Worm (Caenorhabditis elegans): Measurements from ENCODE around the gene K11H3.8.
A peak's percentile ranks its signal among the peaks of the same experiment; 100 is the strongest.

The K11H3.8 gene

ce11 chrIII:9853667-9854620, 19.0 kb downstream of the K11H3.8 start:
- TF ChIP-seq eyg-1 (tag; optimal IDR thresholded peaks at IDR 0.05) (no peak), F13H6.1 (tag; optimal IDR thresholded peaks at IDR 0.05) (no peak), nhr-11 (tag; optimal IDR thresholded peaks at IDR 0.05) (no peak), ceh-6 (GFP tag; optimal IDR thresholded peaks at IDR 0.05) (no peak), madf-2 (tag; optimal IDR thresholded peaks at IDR 0.05) (no peak), zip-5 (tag; optimal IDR thresholded peaks at IDR 0.05) (no peak), pag-3 (tag; optimal IDR thresholded peaks at IDR 0.05; ENCODE audit: borderline replicate concordance) (no peak), ceh-9 (tag; optimal IDR thresholded peaks at IDR 0.05) (no peak), sdc-2 (tag; optimal IDR thresholded peaks at IDR 0.05) (no peak), unc-55 (GFP tag; optimal IDR thresholded peaks at IDR 0.05) (no peak)

- TF ChIP-seq zip-5 (tag; optimal IDR thresholded peaks at IDR 0.05) (no peak), nhr-11 (tag; optimal IDR thresholded peaks at IDR 0.05) (no peak), syd-9 (tag; optimal IDR thresholded peaks at IDR 0.05) (no peak), unc-3 (GFP tag; conservative IDR thresholded peaks at IDR 0.05) (no peak), unc-3 (tag; optimal IDR thresholded peaks at IDR 0.05) (no peak), C08G9.2 (tag; optimal IDR thresholded peaks at IDR 0.05) (no peak), ceh-34 (tag; optimal IDR thresholded peaks at IDR 0.05) (no peak), dve-1 (tag; optimal IDR thresholded peaks at IDR 0.05) (no peak), eyg-1 (tag; optimal IDR thresholded peaks at IDR 0.05) (no peak), ceh-24 (tag; optimal IDR thresholded peaks at IDR 0.05) (no peak), pat-9 (tag; optimal IDR thresholded peaks at IDR 0.05) (no peak), nfya-1 (tag; optimal IDR thresholded peaks at IDR 0.05) (no peak), C38D4.7 (GFP tag; optimal IDR thresholded peaks at IDR 0.05) (no peak)
Observed at ce11 chrIII:9854960-9855359, 20.0 kb downstream of the K11H3.8 start.

ce11 chrIII:9857110-9857509, 22.1 kb downstream of the K11H3.8 start:
- no peak for TF ChIP-seq rnt-1 (tag; optimal IDR thresholded peaks at IDR 0.05)
- no peak for TF ChIP-seq ttx-3 (tag; optimal IDR thresholded peaks at IDR 0.05)
- TF ChIP-seq elt-4 (tag; optimal IDR thresholded peaks at IDR 0.05), result no peak
- no peak for TF ChIP-seq Y22D7AL.16 (tag; optimal IDR thresholded peaks at IDR 0.05)
- no peak for TF ChIP-seq C08G9.2 (tag; optimal IDR thresholded peaks at IDR 0.05)
- peak; percentile 58 for TF ChIP-seq elt-2 (tag; optimal IDR thresholded peaks at IDR 0.05)
- no peak for TF ChIP-seq pha-2 (tag; optimal IDR thresholded peaks at IDR 0.05)

- TF ChIP-seq rnt-1 (tag; optimal IDR thresholded peaks at IDR 0.05), result no peak
- no peak for TF ChIP-seq lin-11 (tag; optimal IDR thresholded peaks at IDR 0.05)
- no peak for TF ChIP-seq sdc-2 (tag; optimal IDR thresholded peaks at IDR 0.05)
- peak; percentile 49 for TF ChIP-seq elt-2 (tag; optimal IDR thresholded peaks at IDR 0.05)
- TF ChIP-seq ceh-45 (GFP tag; IDR thresholded peaks at IDR 0.05), result no peak
- no peak for TF ChIP-seq nhr-11 (tag; optimal IDR thresholded peaks at IDR 0.05)
- TF ChIP-seq ref-2 (tag; optimal IDR thresholded peaks at IDR 0.05), result no peak
Observed at ce11 chrIII:9858061-9858460, 23.1 kb downstream of the K11H3.8 start.

ce11 chrIII:9859133-9859775, 24.3 kb downstream of the K11H3.8 start, which contains the start of gene gpdh-2:
gpdh-2 (minus strand) TSS chrIII:9859183.
- peak; percentile 8 for TF ChIP-seq ceh-31 (tag; optimal IDR thresholded peaks at IDR 0.05)
- TF ChIP-seq ama-1 (optimal IDR thresholded peaks at IDR 0.05), result no peak
